Worm (Caenorhabditis elegans) whole organism, early embryonic: ENCODE data around the gene C49F8.14.

Experiments
- B0310.2 ChIP-seq: sonication (generic microtip); optimal IDR thresholded peaks from 2 replicates; lab custom pipeline; 2016; ENCODE audit warnings: mild to moderate bottlenecking, missing genetic modification characterization, missing compliant biosample characterization
- F13C5.2 ChIP-seq: sonication (generic microtip); optimal IDR thresholded peaks from 2 replicates; lab custom pipeline; 2017; ENCODE audit warnings: mild to moderate bottlenecking, missing genetic modification characterization, inconsistent platforms, missing compliant biosample characterization
- aly-1 ChIP-seq: sonication (generic microtip); optimal IDR thresholded peaks from 2 replicates; lab custom pipeline; 2016; ENCODE audit warnings: missing genetic modification characterization, missing compliant biosample characterization
- ama-1 ChIP-seq: fragments of 150-350 bp; optimal IDR thresholded peaks from 2 replicates; lab custom pipeline; 2014
- ceh-13 ChIP-seq: fragments of 200-800 bp; sonication (Bioruptor generic); optimal IDR thresholded peaks from 2 replicates; lab custom pipeline; 2018; ENCODE audit warnings: mild to moderate bottlenecking, missing genetic modification characterization, missing compliant biosample characterization
- ceh-36 ChIP-seq: sonication (generic microtip); optimal IDR thresholded peaks from 2 replicates; lab custom pipeline; 2016; ENCODE audit warnings: missing genetic modification characterization, inconsistent platforms, missing compliant biosample characterization
- ets-7 ChIP-seq: sonication (generic microtip); optimal IDR thresholded peaks from 2 replicates; lab custom pipeline; 2016; ENCODE audit warnings: missing genotype, missing genetic modification characterization, missing compliant biosample characterization
- flt-1 ChIP-seq: fragments of 200-800 bp; sonication (Bioruptor generic); IDR thresholded peaks from 2 replicates; pipeline ENCODE4 v1.3.6; 2022; ENCODE audit warnings: missing genetic modification characterization, missing compliant biosample characterization
- hmbx-1 ChIP-seq: sonication (generic microtip); optimal IDR thresholded peaks from 2 replicates; lab custom pipeline; 2016; ENCODE audit warnings: mild to moderate bottlenecking, missing genetic modification characterization, missing compliant biosample characterization
- hmg-4 ChIP-seq: fragments of 200-800 bp; sonication (Bioruptor generic); optimal IDR thresholded peaks from 2 replicates; lab custom pipeline; 2018; ENCODE audit warnings: mild to moderate bottlenecking, missing genetic modification characterization, missing compliant biosample characterization
- hnd-1 ChIP-seq: sonication (generic microtip); optimal IDR thresholded peaks from 2 replicates; lab custom pipeline; 2016; ENCODE audit warnings: missing genetic modification characterization, missing compliant biosample characterization
- pes-1 ChIP-seq: fragments of 200-800 bp; sonication (Bioruptor generic); IDR thresholded peaks from 2 replicates; pipeline ENCODE4 v1.3.6; 2022; ENCODE audit warnings: missing genetic modification reagents, missing genetic modification characterization, missing compliant biosample characterization
- scrt-1 ChIP-seq: fragments of 200-800 bp; sonication (Bioruptor generic); IDR thresholded peaks from 2 replicates; pipeline ENCODE4 v1.3.6; 2022; ENCODE audit warnings: missing genetic modification characterization, missing compliant biosample characterization
- sea-1 ChIP-seq: fragments of 200-800 bp; sonication (Bioruptor generic); conservative IDR thresholded peaks from 2 replicates; pipeline ENCODE4 v1.3.6; 2022; ENCODE audit warnings: missing genetic modification characterization, missing compliant biosample characterization
- tbx-11 ChIP-seq: fragments of 200-800 bp; sonication (Bioruptor generic); IDR thresholded peaks from 2 replicates; pipeline ENCODE4 v1.3.6; 2022; ENCODE audit warnings: missing genetic modification characterization, missing compliant biosample characterization
- tbx-37 ChIP-seq: fragments of 200-800 bp; sonication (Bioruptor generic); conservative IDR thresholded peaks from 2 replicates; pipeline ENCODE4 v1.3.6; 2022; ENCODE audit warnings: missing genetic modification reagents, missing genetic modification characterization, missing compliant biosample characterization
- tra-4 ChIP-seq: sonication (generic microtip); optimal IDR thresholded peaks from 2 replicates; lab custom pipeline; 2017; ENCODE audit warnings: missing genetic modification characterization, missing compliant biosample characterization

Gene C49F8.14

DNA sequence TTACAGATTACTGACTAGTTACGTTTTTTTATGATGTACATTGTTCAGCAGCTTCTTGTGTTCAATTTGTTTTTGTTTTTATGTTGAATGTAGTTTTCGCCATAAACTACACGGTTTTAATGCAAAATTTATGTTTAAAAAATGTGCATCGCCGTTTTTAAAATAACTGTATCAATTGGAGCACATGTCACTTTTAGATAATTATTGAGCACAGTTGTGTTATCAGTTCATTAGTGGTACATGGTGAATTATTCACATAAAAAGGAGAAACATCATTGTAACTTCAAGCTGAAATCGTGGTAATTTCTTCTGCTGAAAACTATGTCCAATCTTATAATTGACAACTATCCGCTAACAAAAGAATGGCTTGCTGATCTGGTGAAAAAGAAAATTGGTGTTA is 35.6 kb upstream of the C49F8.14 start:
- no peak for TF ChIP-seq ceh-36 (tag; lab: Kevin White, UChicago)

DNA sequence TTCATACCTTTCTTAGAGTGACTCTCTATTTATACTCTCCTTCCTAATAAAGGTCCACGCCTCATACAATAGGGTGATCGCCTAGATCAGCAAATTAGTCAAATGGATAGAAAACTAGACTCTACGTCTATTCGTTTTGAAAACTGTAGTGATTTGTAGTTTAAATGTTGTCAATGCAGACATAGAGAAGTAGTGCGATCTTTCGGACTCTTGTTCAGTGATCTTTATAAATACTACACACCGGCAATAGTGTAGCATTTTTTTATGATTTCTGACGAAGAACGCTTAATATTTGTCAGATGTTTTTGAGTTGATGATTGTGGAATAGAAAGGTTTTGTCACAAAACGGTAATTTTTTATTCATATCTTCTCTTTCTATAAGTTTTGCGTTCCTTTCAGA is 34.6 kb upstream of the C49F8.14 start:
- TF ChIP-seq hmbx-1 = no peak

ce11 chrX:13409543-13409942 is 32.8 kb upstream of the C49F8.14 start, which contains the start of the genes cyp-13B1 and C29F7.1:
cyp-13B1 (minus strand) TSS chrX:13409643.
C29F7.1 (plus strand) TSS chrX:13409936.
- TF ChIP-seq pes-1 (GFP tag; lab: Robert Waterston, UW) = no peak
- TF ChIP-seq ceh-13 = no peak
- no peak for TF ChIP-seq hmbx-1
- TF ChIP-seq flt-1 (GFP tag; lab: Robert Waterston, UW) = no peak
- no peak for TF ChIP-seq tbx-11 (GFP tag; lab: Robert Waterston, UW)
- no peak for TF ChIP-seq tbx-37 (GFP tag; lab: Robert Waterston, UW)
- TF ChIP-seq aly-1 (tag; lab: Kevin White, UChicago) = no peak
- TF ChIP-seq scrt-1 = no peak
- TF ChIP-seq hnd-1 (tag; lab: Kevin White, UChicago) = no peak
- TF ChIP-seq tra-4 (tag; lab: Kevin White, UChicago) = no peak
- TF ChIP-seq ceh-36 (tag; lab: Kevin White, UChicago) = no peak
- TF ChIP-seq ets-7 (tag; lab: Kevin White, UChicago) = no peak

- TF ChIP-seq hmg-4 (GFP tag; lab: Kevin White, UChicago) (no peak), aly-1 (tag; lab: Kevin White, UChicago) (no peak), sea-1 (GFP tag; lab: Robert Waterston, UW) (no peak), tbx-37 (GFP tag; lab: Robert Waterston, UW) (no peak), ama-1 (lab: Kevin White, UChicago) (no peak), ets-7 (tag; lab: Kevin White, UChicago) (no peak), ceh-13 (no peak), tra-4 (tag; lab: Kevin White, UChicago) (no peak), scrt-1 (no peak), hmbx-1 (no peak), pes-1 (GFP tag; lab: Robert Waterston, UW) (no peak), hnd-1 (tag; lab: Kevin White, UChicago) (no peak), tbx-11 (GFP tag; lab: Robert Waterston, UW) (no peak), F13C5.2 (no peak), flt-1 (GFP tag; lab: Robert Waterston, UW) (no peak), B0310.2 (no peak), ceh-36 (tag; lab: Kevin White, UChicago) (no peak)
These were observed 25.0 kb upstream of the C49F8.14 start, which contains the start of gene F02C12.1 for ce11 chrX:13401783-13402182. F02C12.1 (plus strand) TSS chrX:13402083.

DNA sequence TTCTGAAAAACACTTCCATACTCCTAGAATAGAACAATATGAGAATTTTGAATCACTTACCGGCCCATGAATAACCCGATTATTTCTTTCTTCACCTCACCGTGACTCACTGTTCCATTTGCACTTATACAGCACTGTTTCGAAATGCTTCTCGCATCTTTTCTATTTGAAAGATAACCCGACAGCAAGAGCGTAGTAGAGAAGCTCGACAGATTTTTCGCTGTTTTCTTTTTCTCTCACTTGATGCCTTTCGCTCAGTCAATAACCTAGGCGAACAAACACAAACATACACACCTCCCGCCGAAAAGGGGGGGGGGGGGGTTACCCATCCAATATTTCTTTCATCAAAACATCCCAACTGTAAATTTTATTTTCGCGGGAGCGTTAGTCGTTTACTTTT is 24.6 kb upstream of the C49F8.14 start:
- TF ChIP-seq hmbx-1 = no peak
- TF ChIP-seq tbx-37 (GFP tag; lab: Robert Waterston, UW) = no peak
- no peak for TF ChIP-seq ceh-36 (tag; lab: Kevin White, UChicago)
- TF ChIP-seq tra-4 (tag; lab: Kevin White, UChicago) = no peak
- TF ChIP-seq ceh-13 = no peak

- TF ChIP-seq B0310.2 = no peak
These were observed 22.5 kb upstream of the C49F8.14 start, which contains the start of gene F02C12.2 for ce11 chrX:13399221-13399620. F02C12.2 (minus strand) TSS chrX:13399321.

ce11 chrX:13396550-13397023 is 19.8 kb upstream of the C49F8.14 start, which contains the start of gene F02C12.3:
F02C12.3 (plus strand) TSS chrX:13396973.
- TF ChIP-seq F13C5.2 (peak; percentile 6), tbx-11 (GFP tag; lab: Robert Waterston, UW) (no peak), flt-1 (GFP tag; lab: Robert Waterston, UW) (no peak)

DNA sequence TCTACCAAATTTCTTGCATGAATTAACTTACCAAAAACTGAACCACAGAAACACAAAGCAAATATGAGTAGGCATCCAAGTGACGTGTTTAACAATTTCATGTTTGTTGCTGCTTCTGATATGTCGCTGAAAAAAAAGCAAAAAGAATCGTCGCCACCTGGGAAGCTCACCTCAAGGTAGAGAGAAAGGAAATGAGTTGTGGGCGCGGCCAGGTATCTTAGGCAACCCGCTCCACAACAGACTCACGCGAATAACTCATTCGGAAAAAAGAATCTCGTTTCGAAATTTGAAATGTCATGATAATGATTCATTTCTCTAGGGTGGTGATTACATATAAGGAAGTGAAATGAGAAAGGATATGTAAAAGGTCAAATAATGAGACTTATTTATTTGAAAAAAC is 18.2 kb upstream of the C49F8.14 start, which contains the start of gene irld-2:
TSS of gene irld-2 (minus strand) at position 101 of the 400 bp plus-strand sequence.
- TF ChIP-seq ceh-36 (tag; lab: Kevin White, UChicago) = no peak
- no peak for TF ChIP-seq ama-1 (lab: Kevin White, UChicago)
- no peak for TF ChIP-seq hmbx-1
- TF ChIP-seq ets-7 (tag; lab: Kevin White, UChicago) = no peak

ce11 chrX:13388829-13389228 is 12.1 kb upstream of the C49F8.14 start:
- no peak for TF ChIP-seq hnd-1 (tag; lab: Kevin White, UChicago)
- no peak for TF ChIP-seq hmbx-1
- TF ChIP-seq flt-1 (GFP tag; lab: Robert Waterston, UW) = no peak
- no peak for TF ChIP-seq ets-7 (tag; lab: Kevin White, UChicago)
- no peak for TF ChIP-seq tbx-11 (GFP tag; lab: Robert Waterston, UW)
- TF ChIP-seq sea-1 (GFP tag; lab: Robert Waterston, UW) = no peak
- no peak for TF ChIP-seq ama-1 (lab: Kevin White, UChicago)
- no peak for TF ChIP-seq ceh-36 (tag; lab: Kevin White, UChicago)
- TF ChIP-seq tbx-37 (GFP tag; lab: Robert Waterston, UW) = no peak
- TF ChIP-seq pes-1 (GFP tag; lab: Robert Waterston, UW) = no peak
- no peak for TF ChIP-seq tra-4 (tag; lab: Kevin White, UChicago)
- TF ChIP-seq scrt-1 = no peak
- no peak for TF ChIP-seq ceh-13
- TF ChIP-seq hmg-4 (GFP tag; lab: Kevin White, UChicago) = no peak
- TF ChIP-seq F13C5.2 = no peak
